Fruit fly (Drosophila melanogaster) whole organism, adult: ENCODE results near the gene CG4119.

Experiments used
- CG14711 ChIP-seq: fragments of 200-800 bp; sonication (Bioruptor generic); optimal IDR thresholded peaks from 2 replicates; lab custom pipeline; 2018; ENCODE audit warnings: missing biosample characterization, mild to moderate bottlenecking, missing genetic modification characterization, moderate library complexity
- CG33017 ChIP-seq: fragments of 200-800 bp; sonication (Bioruptor generic); optimal IDR thresholded peaks from 2 replicates; lab custom pipeline; 2018; ENCODE audit warnings: missing biosample characterization, mild to moderate bottlenecking, missing genetic modification characterization, moderate library complexity
- kay ChIP-seq: fragments of 200-800 bp; sonication (Bioruptor generic); peaks from one replicate; lab custom pipeline; 2016; ENCODE audit warnings: missing biosample characterization, missing genetic modification characterization, borderline replicate concordance

dm6 chrX:5616270-5616669, 49.6 kb upstream of the CG4119 start, which contains the start of gene CG34434:
- TF ChIP-seq CG14711 (tag; lab: Kevin White, UChicago) (no peak), CG33017 (no peak), kay (GFP tag; lab: Kevin White, UChicago) (no peak)
